Fruit fly (Drosophila melanogaster): ENCODE measurements around the gene CG7140.

CG7140 gene

dm6 chr3L:22006107-22006506 is 22.0 kb downstream of the CG7140 start:
- no peak for TF ChIP-seq CG7101 (tag; optimal IDR thresholded peaks at IDR 0.05)
- no peak for TF ChIP-seq pad (GFP tag; optimal IDR thresholded peaks at IDR 0.05)
- TF ChIP-seq CG5204 (GFP tag; optimal IDR thresholded peaks at IDR 0.05) = no peak
- TF ChIP-seq CG14711 (tag; optimal IDR thresholded peaks at IDR 0.05) = no peak
- no peak for TF ChIP-seq cic (GFP tag; optimal IDR thresholded peaks at IDR 0.05)
- TF ChIP-seq CG7045 (GFP tag; optimal IDR thresholded peaks at IDR 0.05) = no peak
- no peak for TF ChIP-seq toe (GFP tag; optimal IDR thresholded peaks at IDR 0.05)
- no peak for TF ChIP-seq CG1620 (GFP tag; optimal IDR thresholded peaks at IDR 0.05)
- no peak for TF ChIP-seq ovo (GFP tag; optimal IDR thresholded peaks at IDR 0.05)
- TF ChIP-seq kay (GFP tag; ENCODE audit: borderline replicate concordance) = no peak
- no peak for TF ChIP-seq CG11617 (GFP tag; optimal IDR thresholded peaks at IDR 0.05)
- TF ChIP-seq Crg-1 (GFP tag; optimal IDR thresholded peaks at IDR 0.05) = no peak
- TF ChIP-seq CG12768 (GFP tag; optimal IDR thresholded peaks at IDR 0.05) = no peak
- TF ChIP-seq Mnt (GFP tag; optimal IDR thresholded peaks at IDR 0.05) = no peak
- TF ChIP-seq cnc (optimal IDR thresholded peaks at IDR 0.05) = no peak
- TF ChIP-seq Clk (GFP tag; optimal IDR thresholded peaks at IDR 0.05) = no peak
- TF ChIP-seq bab1 (GFP tag; optimal IDR thresholded peaks at IDR 0.05) = no peak
- no peak for TF ChIP-seq Hr96 (GFP tag; optimal IDR thresholded peaks at IDR 0.05)
- TF ChIP-seq CG33017 (tag; optimal IDR thresholded peaks at IDR 0.05) = no peak

dm6 chr3L:21994000-21994399 is 34.1 kb downstream of the CG7140 start:
- TF ChIP-seq Clk (GFP tag; optimal IDR thresholded peaks at IDR 0.05) (no peak), Crg-1 (GFP tag; optimal IDR thresholded peaks at IDR 0.05) (no peak), ovo (GFP tag; optimal IDR thresholded peaks at IDR 0.05) (no peak), Hr96 (GFP tag; optimal IDR thresholded peaks at IDR 0.05) (no peak), CG14711 (tag; optimal IDR thresholded peaks at IDR 0.05) (no peak), CG12768 (GFP tag; optimal IDR thresholded peaks at IDR 0.05) (no peak), tj (GFP tag; optimal IDR thresholded peaks at IDR 0.05) (no peak), toe (GFP tag; optimal IDR thresholded peaks at IDR 0.05) (no peak), CG7045 (GFP tag; optimal IDR thresholded peaks at IDR 0.05) (no peak), CG1620 (GFP tag; optimal IDR thresholded peaks at IDR 0.05) (no peak), Mnt (GFP tag; optimal IDR thresholded peaks at IDR 0.05) (no peak)

- TF ChIP-seq kay (GFP tag; ENCODE audit: borderline replicate concordance) = no peak
- no peak for TF ChIP-seq CG7101 (tag; optimal IDR thresholded peaks at IDR 0.05)
- TF ChIP-seq bab1 (GFP tag; optimal IDR thresholded peaks at IDR 0.05) = no peak
- TF ChIP-seq CG1620 (GFP tag; optimal IDR thresholded peaks at IDR 0.05) = no peak
- no peak for TF ChIP-seq CG33017 (tag; optimal IDR thresholded peaks at IDR 0.05)
- no peak for TF ChIP-seq CG12768 (GFP tag; optimal IDR thresholded peaks at IDR 0.05)
- TF ChIP-seq pad (GFP tag; optimal IDR thresholded peaks at IDR 0.05) = no peak
- TF ChIP-seq Hr96 (GFP tag; optimal IDR thresholded peaks at IDR 0.05) = no peak
- no peak for TF ChIP-seq CG5204 (GFP tag; optimal IDR thresholded peaks at IDR 0.05)
- TF ChIP-seq tj (GFP tag; optimal IDR thresholded peaks at IDR 0.05) = no peak
- no peak for TF ChIP-seq CG14711 (tag; optimal IDR thresholded peaks at IDR 0.05)
- no peak for TF ChIP-seq Mnt (GFP tag; optimal IDR thresholded peaks at IDR 0.05)
- TF ChIP-seq Clk (GFP tag; optimal IDR thresholded peaks at IDR 0.05) = no peak
- no peak for TF ChIP-seq ovo (GFP tag; optimal IDR thresholded peaks at IDR 0.05)
- no peak for TF ChIP-seq cic (GFP tag; optimal IDR thresholded peaks at IDR 0.05)
- TF ChIP-seq CG11617 (GFP tag; optimal IDR thresholded peaks at IDR 0.05) = no peak
- no peak for TF ChIP-seq toe (GFP tag; optimal IDR thresholded peaks at IDR 0.05)
Measured at dm6 chr3L:21984910-21985309, 43.2 kb downstream of the CG7140 start, which contains the start of gene Act79B. Gene Act79B, plus strand, starts transcription at chr3L:21985210.

- TF ChIP-seq tj (GFP tag; optimal IDR thresholded peaks at IDR 0.05) (no peak), CG7045 (GFP tag; optimal IDR thresholded peaks at IDR 0.05) (no peak), toe (GFP tag; optimal IDR thresholded peaks at IDR 0.05) (no peak), Clk (GFP tag; optimal IDR thresholded peaks at IDR 0.05) (no peak)
Measured at dm6 chr3L:21979789-21980188, 48.3 kb downstream of the CG7140 start.
